Worm (Caenorhabditis elegans): ENCODE results near the gene E01G6.1.

DNA sequence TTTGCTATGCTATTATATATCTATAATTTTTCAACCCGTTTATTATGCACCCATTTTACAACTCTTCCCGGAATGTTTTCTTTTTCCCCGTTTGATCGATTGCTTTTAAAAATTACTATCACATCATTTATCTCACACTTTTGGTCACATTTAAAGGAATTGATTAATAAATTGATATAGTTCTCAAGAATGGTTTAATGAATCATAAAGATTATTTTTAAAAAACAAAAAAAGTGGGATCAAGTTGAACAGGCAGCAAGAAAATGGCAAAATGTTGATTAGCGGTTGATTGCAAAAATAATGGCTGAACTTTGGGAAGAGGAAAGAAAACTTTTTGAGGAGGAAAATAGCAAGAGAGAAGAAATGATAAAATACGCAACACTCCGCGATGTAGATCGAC lies 39.2 kb downstream of the E01G6.1 start, which contains the start of gene W06D11.5:
- no peak for TF ChIP-seq nfyb-1 (GFP tag; IDR thresholded peaks at IDR 0.05)
- TF ChIP-seq ceh-58 (GFP tag; IDR thresholded peaks at IDR 0.05): no peak
- TF ChIP-seq B0019.2 (GFP tag; conservative IDR thresholded peaks at IDR 0.05): no peak
